Worm (Caenorhabditis elegans) whole organism, mixed stage, embryonic: ENCODE data around the gene str-125.

Experiments used
- M03D4.4 ChIP-seq: sonication (generic microtip); optimal IDR thresholded peaks from 2 replicates; lab custom pipeline; 2017; ENCODE audit warnings: mild to moderate bottlenecking, missing genetic modification characterization, missing compliant biosample characterization
- bed-3 ChIP-seq: fragments of 200-800 bp; sonication (Bioruptor generic); optimal IDR thresholded peaks from 3 replicates; lab custom pipeline; 2018; ENCODE audit warnings: mild to moderate bottlenecking, missing genetic modification characterization, moderate library complexity, missing compliant biosample characterization
- blmp-1 ChIP-seq: fragments of 150-350 bp; optimal IDR thresholded peaks from 2 replicates; lab custom pipeline; 2014; ENCODE audit warnings: missing biosample characterization, missing genetic modification characterization
- ceh-39 ChIP-seq: fragments of 150-350 bp; optimal IDR thresholded peaks from 2 replicates; lab custom pipeline; 2014; ENCODE audit warnings: missing biosample characterization, missing genetic modification characterization
- ceh-43 ChIP-seq: fragments of 200-800 bp; sonication (Bioruptor generic); optimal IDR thresholded peaks from 2 replicates; lab custom pipeline; 2018; ENCODE audit warnings: mild to moderate bottlenecking, missing genetic modification characterization, moderate library complexity, missing compliant biosample characterization
- ceh-83 ChIP-seq: fragments of 200-800 bp; sonication (Bioruptor generic); optimal IDR thresholded peaks from 2 replicates; lab custom pipeline; 2018; ENCODE audit warnings: mild to moderate bottlenecking, missing genetic modification characterization, missing compliant biosample characterization
- ces-1 ChIP-seq: fragments of 150-350 bp; optimal IDR thresholded peaks from 2 replicates; lab custom pipeline; 2014; ENCODE audit warnings: missing biosample characterization, missing genetic modification reagents, missing genetic modification characterization
- cnd-1 ChIP-seq: fragments of 200-800 bp; sonication (Bioruptor generic); optimal IDR thresholded peaks from 2 replicates; lab custom pipeline; 2018; ENCODE audit warnings: mild to moderate bottlenecking, missing genetic modification characterization, missing compliant biosample characterization
- drap-1 ChIP-seq: fragments of 200-800 bp; sonication (Bioruptor generic); optimal IDR thresholded peaks from 3 replicates; lab custom pipeline; 2018; ENCODE audit warnings: mild to moderate bottlenecking, missing genetic modification characterization, missing compliant biosample characterization
- elt-1 ChIP-seq: sonication (generic microtip); optimal IDR thresholded peaks from 2 replicates; lab custom pipeline; 2017; ENCODE audit warnings: missing genetic modification characterization, mild to moderate bottlenecking, missing compliant biosample characterization, antibody characterized with exemption, moderate library complexity, borderline replicate concordance; ENCODE audit not compliant: insufficient read depth
- flh-1 ChIP-seq: fragments of 200-800 bp; sonication (Bioruptor generic); optimal IDR thresholded peaks from 2 replicates; lab custom pipeline; 2018; ENCODE audit warnings: mild to moderate bottlenecking, missing genetic modification characterization, moderate library complexity, missing compliant biosample characterization
- ham-2 ChIP-seq: fragments of 200-800 bp; sonication (Bioruptor generic); optimal IDR thresholded peaks from 2 replicates; lab custom pipeline; 2018; ENCODE audit warnings: mild to moderate bottlenecking, missing genetic modification characterization, missing compliant biosample characterization
- hlh-1 ChIP-seq: fragments of 150-350 bp; optimal IDR thresholded peaks from 2 replicates; lab custom pipeline; 2014; ENCODE audit warnings: missing biosample characterization, missing genetic modification reagents, missing genetic modification characterization
- lin-32 ChIP-seq: fragments of 200-800 bp; sonication (Bioruptor generic); optimal IDR thresholded peaks from 2 replicates; lab custom pipeline; 2018; ENCODE audit warnings: mild to moderate bottlenecking, missing genetic modification characterization, missing compliant biosample characterization
- lsy-2 ChIP-seq: fragments of 150-350 bp; optimal IDR thresholded peaks from 2 replicates; lab custom pipeline; 2014; ENCODE audit warnings: missing biosample characterization, missing genetic modification characterization
- mep-1 ChIP-seq: fragments of 150-350 bp; optimal IDR thresholded peaks from 2 replicates; lab custom pipeline; 2017; ENCODE audit warnings: missing biosample characterization, missing genetic modification reagents, missing genetic modification characterization, inconsistent platforms
- nhr-12 ChIP-seq: fragments of 150-350 bp; optimal IDR thresholded peaks from 2 replicates; lab custom pipeline; 2014; ENCODE audit warnings: missing biosample characterization, missing genetic modification characterization
- nhr-2 ChIP-seq: fragments of 150-350 bp; optimal IDR thresholded peaks from 2 replicates; lab custom pipeline; 2014; ENCODE audit warnings: missing biosample characterization, missing genetic modification characterization
- nhr-28 ChIP-seq: fragments of 150-350 bp; optimal IDR thresholded peaks from 2 replicates; lab custom pipeline; 2014; ENCODE audit warnings: missing biosample characterization, missing genetic modification characterization
- nhr-76 ChIP-seq: sonication (generic microtip); optimal IDR thresholded peaks from 2 replicates; lab custom pipeline; 2017; ENCODE audit warnings: missing biosample characterization, missing genetic modification characterization
- tbx-8 ChIP-seq: fragments of 200-800 bp; sonication (Bioruptor generic); optimal IDR thresholded peaks from 2 replicates; lab custom pipeline; 2018; ENCODE audit warnings: mild to moderate bottlenecking, missing genetic modification characterization, moderate library complexity, missing compliant biosample characterization
- unc-120 ChIP-seq: sonication (generic microtip); optimal IDR thresholded peaks from 2 replicates; lab custom pipeline; 2017; ENCODE audit warnings: missing genetic modification characterization, missing compliant biosample characterization; ENCODE audit not compliant: poor library complexity, severe bottlenecking
- zip-8 ChIP-seq: fragments of 150-350 bp; optimal IDR thresholded peaks from 2 replicates; lab custom pipeline; 2014; ENCODE audit warnings: missing biosample characterization, missing genetic modification characterization

The str-125 gene

DNA sequence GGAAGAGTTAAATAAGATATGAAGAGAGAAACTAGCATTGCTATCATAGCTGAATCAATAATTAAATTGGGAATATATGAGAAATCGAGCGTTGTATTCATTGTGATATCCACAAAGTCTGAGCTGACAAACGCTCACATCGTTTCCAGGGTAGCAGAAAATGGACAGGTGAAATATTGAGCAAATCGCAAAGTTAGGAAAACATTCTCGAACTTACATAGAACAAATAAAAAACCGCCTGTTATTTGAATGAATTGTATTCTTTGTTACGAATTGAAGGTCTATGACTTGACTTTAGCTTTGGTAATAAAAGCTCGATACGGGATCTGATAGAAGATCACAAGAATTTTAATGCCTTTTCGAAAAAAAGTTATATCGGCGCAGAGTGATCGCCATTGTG lies 40.0 kb downstream of the str-125 start, which contains the start of gene srz-94:
Gene srz-94 (minus strand): TSS at position 101 of the 400 bp plus-strand sequence.
- no peak for TF ChIP-seq drap-1 (GFP tag; lab: Kevin White, UChicago)
- no peak for TF ChIP-seq lin-32 (GFP tag; lab: Kevin White, UChicago)
- TF ChIP-seq cnd-1: no peak
- no peak for TF ChIP-seq nhr-76 (tag; lab: Kevin White, UChicago)
- TF ChIP-seq mep-1 (tag; lab: Kevin White, UChicago): no peak
- no peak for TF ChIP-seq unc-120 (tag; lab: Kevin White, UChicago)
- no peak for TF ChIP-seq hlh-1
- TF ChIP-seq nhr-28 (tag; lab: Kevin White, UChicago): no peak
- no peak for TF ChIP-seq bed-3 (GFP tag; lab: Kevin White, UChicago)
- no peak for TF ChIP-seq nhr-12 (tag; lab: Kevin White, UChicago)
- no peak for TF ChIP-seq flh-1 (GFP tag; lab: Kevin White, UChicago)
- no peak for TF ChIP-seq ceh-83 (GFP tag; lab: Kevin White, UChicago)
- no peak for TF ChIP-seq M03D4.4 (tag; lab: Kevin White, UChicago)
- TF ChIP-seq blmp-1 (tag; lab: Kevin White, UChicago): no peak

DNA sequence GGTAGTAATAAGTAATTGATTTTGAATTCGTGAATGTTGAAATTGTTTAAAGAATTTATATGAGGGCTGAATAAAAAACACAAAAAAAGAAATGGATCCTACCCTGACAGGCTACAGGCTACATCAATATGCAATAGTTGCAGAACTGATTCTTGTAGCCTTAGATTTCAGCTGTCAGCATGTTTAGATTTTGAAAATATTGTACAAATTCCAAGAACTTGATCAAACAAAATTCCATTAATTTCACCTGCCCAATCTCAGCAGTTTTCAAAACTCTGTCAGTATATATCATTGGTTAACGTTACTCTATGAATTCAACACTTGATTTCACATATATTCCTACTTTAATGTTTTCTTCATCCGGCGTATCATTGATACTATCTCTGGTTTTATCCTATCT lies 45.4 kb downstream of the str-125 start:
- TF ChIP-seq M03D4.4 (tag; lab: Kevin White, UChicago): no peak

DNA sequence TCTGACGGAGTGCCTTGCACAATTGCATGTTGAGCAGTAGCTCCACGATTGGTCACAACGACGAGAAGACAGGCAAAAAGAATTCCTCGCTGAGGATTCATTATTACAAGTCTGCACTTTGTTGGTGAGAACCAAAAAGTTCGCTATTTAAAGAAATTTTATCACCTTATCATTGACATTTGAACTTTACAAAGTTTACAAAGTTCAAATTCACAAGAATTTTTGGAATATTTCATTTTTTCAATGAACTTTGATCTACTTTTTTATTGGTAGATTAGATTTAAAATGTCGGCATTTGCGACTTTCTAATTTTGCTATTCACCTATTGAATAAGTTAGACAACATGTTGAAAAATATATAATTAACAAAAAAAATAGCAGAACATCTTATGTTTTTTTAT lies 49.5 kb downstream of the str-125 start, which contains the start of gene F49H6.15:
Gene F49H6.15 (minus strand): TSS at position 101 of the 400 bp plus-strand sequence.
- TF ChIP-seq ceh-39 (tag; lab: Kevin White, UChicago) (no peak), lsy-2 (no peak), nhr-2 (tag; lab: Kevin White, UChicago) (no peak), nhr-28 (tag; lab: Kevin White, UChicago) (no peak), nhr-12 (tag; lab: Kevin White, UChicago) (no peak), ceh-43 (GFP tag; lab: Kevin White, UChicago) (no peak), nhr-76 (tag; lab: Kevin White, UChicago) (no peak), mep-1 (tag; lab: Kevin White, UChicago) (no peak), ceh-83 (GFP tag; lab: Kevin White, UChicago) (no peak), tbx-8 (GFP tag; lab: Kevin White, UChicago) (no peak), unc-120 (tag; lab: Kevin White, UChicago) (no peak), drap-1 (GFP tag; lab: Kevin White, UChicago) (no peak), M03D4.4 (tag; lab: Kevin White, UChicago) (no peak), ces-1 (no peak), zip-8 (tag; lab: Kevin White, UChicago) (no peak), blmp-1 (tag; lab: Kevin White, UChicago) (no peak), elt-1 (no peak), flh-1 (GFP tag; lab: Kevin White, UChicago) (no peak), ham-2 (GFP tag; lab: Kevin White, UChicago) (no peak), bed-3 (GFP tag; lab: Kevin White, UChicago) (no peak)
